Worm (Caenorhabditis elegans) whole organism, L1 larva: Measurements from ENCODE around the gene F42F12.3.

ENCODE experiments used
- C16A3.4 ChIP-seq: fragments of 150-350 bp; optimal IDR thresholded peaks from 2 replicates; lab custom pipeline; 2014; ENCODE audit warnings: missing biosample characterization, missing genetic modification characterization
- aha-1 ChIP-seq: fragments of 150-350 bp; optimal IDR thresholded peaks from 2 replicates; lab custom pipeline; 2014; ENCODE audit warnings: missing biosample characterization, missing genetic modification characterization
- alr-1 ChIP-seq: fragments of 200-800 bp; sonication (Bioruptor generic); optimal IDR thresholded peaks from 2 replicates; lab custom pipeline; 2018; ENCODE audit warnings: borderline replicate concordance, mild to moderate bottlenecking, missing genetic modification characterization, missing compliant biosample characterization
- ceh-88 ChIP-seq: fragments of 200-800 bp; sonication (Bioruptor generic); IDR thresholded peaks from 2 replicates; pipeline ENCODE4 v1.3.6; 2022; ENCODE audit warnings: missing genetic modification characterization, missing compliant biosample characterization
- dsc-1 ChIP-seq: sonication (generic microtip); optimal IDR thresholded peaks from 2 replicates; lab custom pipeline; 2016; ENCODE audit warnings: mild to moderate bottlenecking, missing genetic modification characterization, missing compliant biosample characterization
- elt-3 ChIP-seq, 6 experiments: fragments of 150-350 bp in 1 of 6; sonication (generic microtip); optimal IDR thresholded peaks; 2 replicates each; lab custom pipeline; 2017 to 2018; ENCODE audit warnings: missing biosample characterization in 6 of 6, missing genetic modification characterization in 6 of 6, inconsistent platforms in 1 of 6
- fkh-8 ChIP-seq: sonication (generic microtip); optimal IDR thresholded peaks from 2 replicates; lab custom pipeline; 2016; ENCODE audit warnings: mild to moderate bottlenecking, missing genetic modification characterization, missing compliant biosample characterization
- fos-1 ChIP-seq: fragments of 150-350 bp; optimal IDR thresholded peaks from 2 replicates; lab custom pipeline; 2014; ENCODE audit warnings: missing biosample characterization, missing genetic modification characterization
- grh-1 ChIP-seq: fragments of 200-800 bp; sonication (Bioruptor generic); IDR thresholded peaks from 2 replicates; pipeline ENCODE4 v1.3.6; 2022; ENCODE audit warnings: missing genetic modification reagents, missing genetic modification characterization, missing compliant biosample characterization
- hlh-17 ChIP-seq: fragments of 200-800 bp; sonication (Bioruptor generic); optimal IDR thresholded peaks from 2 replicates; lab custom pipeline; 2018; ENCODE audit warnings: missing genetic modification characterization, mild to moderate bottlenecking, missing compliant biosample characterization, moderate library complexity, borderline replicate concordance
- hpl-2 ChIP-seq: fragments of 150-350 bp; optimal IDR thresholded peaks from 2 replicates; lab custom pipeline; 2014; ENCODE audit warnings: missing biosample characterization, missing genetic modification reagents, missing genetic modification characterization
- irx-1 ChIP-seq: sonication (generic microtip); optimal IDR thresholded peaks from 2 replicates; lab custom pipeline; 2016; ENCODE audit warnings: missing genetic modification characterization, missing compliant biosample characterization
- lin-14 ChIP-seq: fragments of 200-800 bp; sonication (Bioruptor generic); optimal IDR thresholded peaks from 2 replicates; lab custom pipeline; 2018; ENCODE audit warnings: mild to moderate bottlenecking, missing genetic modification characterization, moderate library complexity, missing compliant biosample characterization
- lin-15B ChIP-seq: fragments of 150-350 bp; sonication (generic microtip); optimal IDR thresholded peaks from 3 replicates; lab custom pipeline; 2014; ENCODE audit warnings: missing biosample characterization, missing genetic modification characterization
- lsy-2 ChIP-seq, 2 experiments: fragments of 150-350 bp; optimal IDR thresholded peaks; 2 replicates each; lab custom pipeline; 2014; ENCODE audit warnings: missing biosample characterization in 2 of 2, missing genetic modification characterization in 2 of 2
- mdl-1 ChIP-seq, 2 experiments: fragments of 150-350 bp; optimal IDR thresholded peaks; 2 replicates each; lab custom pipeline; 2014 to 2017; ENCODE audit warnings: missing biosample characterization in 2 of 2, missing genetic modification characterization in 2 of 2, inconsistent platforms in 1 of 2
- nhr-11 ChIP-seq: fragments of 150-350 bp; optimal IDR thresholded peaks from 2 replicates; lab custom pipeline; 2014; ENCODE audit warnings: missing biosample characterization, missing genetic modification characterization
- nhr-28 ChIP-seq: fragments of 150-350 bp; optimal IDR thresholded peaks from 2 replicates; lab custom pipeline; 2014; ENCODE audit warnings: missing biosample characterization, missing genetic modification characterization
- nhr-47 ChIP-seq: sonication (generic microtip); optimal IDR thresholded peaks from 2 replicates; lab custom pipeline; 2016; ENCODE audit warnings: mild to moderate bottlenecking, missing genetic modification characterization, moderate library complexity, missing compliant biosample characterization
- nhr-77 ChIP-seq: fragments of 150-350 bp; optimal IDR thresholded peaks from 2 replicates; lab custom pipeline; 2014; ENCODE audit warnings: missing biosample characterization, missing genetic modification characterization
- nhr-84 ChIP-seq: sonication (generic microtip); optimal IDR thresholded peaks from 2 replicates; lab custom pipeline; 2017; ENCODE audit warnings: missing biosample characterization, missing genetic modification characterization
- nhr-85 ChIP-seq: sonication (generic microtip); peaks from one replicate; lab custom pipeline; 2016; ENCODE audit warnings: missing genetic modification characterization, inconsistent platforms, missing compliant biosample characterization
- pag-3 ChIP-seq: sonication (generic microtip); optimal IDR thresholded peaks from 2 replicates; lab custom pipeline; 2017; ENCODE audit warnings: missing genetic modification characterization, mild to moderate bottlenecking, missing compliant biosample characterization, antibody characterized with exemption, borderline replicate concordance; ENCODE audit not compliant: insufficient read depth
- rnt-1 ChIP-seq: sonication (generic microtip); optimal IDR thresholded peaks from 2 replicates; lab custom pipeline; 2016; ENCODE audit warnings: mild to moderate bottlenecking, missing genetic modification characterization, moderate library complexity, missing compliant biosample characterization
- skn-1 ChIP-seq: fragments of 150-350 bp; optimal IDR thresholded peaks from 2 replicates; lab custom pipeline; 2014; ENCODE audit warnings: missing biosample characterization, missing genetic modification characterization
- snu-23 ChIP-seq: sonication (generic microtip); optimal IDR thresholded peaks from 2 replicates; lab custom pipeline; 2016; ENCODE audit warnings: missing genetic modification characterization, missing compliant biosample characterization
- sup-37 ChIP-seq: fragments of 200-800 bp; sonication (Bioruptor generic); optimal IDR thresholded peaks from 2 replicates; lab custom pipeline; 2018; ENCODE audit warnings: mild to moderate bottlenecking, missing genetic modification characterization, missing compliant biosample characterization
- swsn-7 ChIP-seq: sonication (generic microtip); optimal IDR thresholded peaks from 2 replicates; lab custom pipeline; 2016; ENCODE audit warnings: missing genetic modification characterization, missing compliant biosample characterization
- tbx-2 ChIP-seq: sonication (generic microtip); optimal IDR thresholded peaks from 2 replicates; lab custom pipeline; 2016; ENCODE audit warnings: missing genetic modification characterization, missing compliant biosample characterization
- unc-130 ChIP-seq: fragments of 150-350 bp; optimal IDR thresholded peaks from 2 replicates; lab custom pipeline; 2017; ENCODE audit warnings: missing biosample characterization, missing genetic modification characterization, inconsistent platforms
- unc-62 ChIP-seq: fragments of 150-350 bp; optimal IDR thresholded peaks from 2 replicates; lab custom pipeline; 2014; ENCODE audit warnings: missing biosample characterization, missing genetic modification reagents, missing genetic modification characterization
- unc-98 ChIP-seq: fragments of 200-800 bp; sonication (Bioruptor generic); IDR thresholded peaks from 2 replicates; pipeline ENCODE4 v1.3.6; 2022; ENCODE audit warnings: missing genetic modification characterization, missing compliant biosample characterization
- vab-15 ChIP-seq: sonication (generic microtip); optimal IDR thresholded peaks from 2 replicates; lab custom pipeline; 2017; ENCODE audit warnings: missing genotype, mild to moderate bottlenecking, missing genetic modification characterization, missing compliant biosample characterization
- xbp-1 ChIP-seq: sonication (generic microtip); optimal IDR thresholded peaks from 2 replicates; lab custom pipeline; 2016; ENCODE audit warnings: missing genetic modification characterization, missing compliant biosample characterization
- zag-1 ChIP-seq: fragments of 150-350 bp; optimal IDR thresholded peaks from 2 replicates; lab custom pipeline; 2014; ENCODE audit warnings: missing biosample characterization, missing genetic modification characterization
- zip-4 ChIP-seq: fragments of 200-800 bp; sonication (Bioruptor generic); optimal IDR thresholded peaks from 2 replicates; lab custom pipeline; 2018; ENCODE audit warnings: mild to moderate bottlenecking, missing genetic modification characterization, moderate library complexity, missing compliant biosample characterization
- ztf-11 ChIP-seq, 2 experiments: sonication (generic microtip); optimal IDR thresholded peaks; 2 replicates each; lab custom pipeline; 2016 to 2017; ENCODE audit warnings: missing genetic modification characterization in 2 of 2, missing biosample characterization in 1 of 2, missing compliant biosample characterization in 1 of 2
- ztf-4 ChIP-seq: fragments of 150-350 bp; optimal IDR thresholded peaks from 2 replicates; lab custom pipeline; 2014; ENCODE audit warnings: missing biosample characterization, missing genetic modification characterization

The F42F12.3 gene

ce11 chrX:12375783-12376182 is 25.4 kb downstream of the F42F12.3 start:
- TF ChIP-seq nhr-28: no peak
- TF ChIP-seq nhr-85 (tag; lab: Kevin White, UChicago): no peak
- TF ChIP-seq zip-4 (GFP tag; lab: Kevin White, UChicago): no peak
- no peak for TF ChIP-seq sup-37
- no peak for TF ChIP-seq hlh-17 (GFP tag; lab: Kevin White, UChicago)
- TF ChIP-seq vab-15 (tag; lab: Kevin White, UChicago): no peak
- no peak for TF ChIP-seq swsn-7 (tag; lab: Kevin White, UChicago)
- no peak for TF ChIP-seq skn-1 (tag; lab: Kevin White, UChicago)
- TF ChIP-seq hpl-2 (GFP tag; lab: Kevin White, UChicago): no peak
- no peak for TF ChIP-seq zag-1
- TF ChIP-seq irx-1 (tag; lab: Kevin White, UChicago): no peak
- no peak for TF ChIP-seq dsc-1 (tag; lab: Kevin White, UChicago)
- TF ChIP-seq nhr-11 (tag; lab: Kevin White, UChicago): no peak
- no peak for TF ChIP-seq grh-1 (GFP tag; lab: Robert Waterston, UW)
- no peak for TF ChIP-seq rnt-1
- no peak for TF ChIP-seq fos-1 (tag; lab: Kevin White, UChicago)
- no peak for TF ChIP-seq unc-98 (GFP tag; lab: Robert Waterston, UW)
- TF ChIP-seq ztf-4 (tag; lab: Kevin White, UChicago): no peak
- no peak for TF ChIP-seq ztf-11 (tag; optimal IDR thresholded peaks at IDR 0.05; lab: Kevin White, UChicago)

- TF ChIP-seq C16A3.4 (tag; lab: Kevin White, UChicago): no peak
- TF ChIP-seq lsy-2 (tag; optimal IDR thresholded peaks at IDR 0.05; lab: Kevin White, UChicago): no peak
These were observed 27.9 kb downstream of the F42F12.3 start, which contains the start of gene glb-13 for ce11 chrX:12378293-12378692. Gene glb-13 (minus strand): TSS chrX:12378393.

ce11 chrX:12391380-12391779 is 41.0 kb downstream of the F42F12.3 start, which contains the start of gene nekl-3:
Gene nekl-3 (minus strand): TSS chrX:12391480.
- TF ChIP-seq tbx-2 (tag; lab: Kevin White, UChicago) (no peak), vab-15 (tag; lab: Kevin White, UChicago) (no peak), lin-14 (GFP tag; lab: Kevin White, UChicago) (no peak), pag-3 (tag; lab: Kevin White, UChicago) (no peak), dsc-1 (tag; lab: Kevin White, UChicago) (no peak), elt-3 (tag; optimal IDR thresholded peaks at IDR 0.05; lab: Kevin White, UChicago) (no peak), unc-130 (no peak), lsy-2 (tag; optimal IDR thresholded peaks at IDR 0.05; lab: Kevin White, UChicago) (no peak), mdl-1 (tag; optimal IDR thresholded peaks at IDR 0.05; lab: Kevin White, UChicago) (no peak), aha-1 (tag; lab: Kevin White, UChicago) (no peak), lin-15B (tag; lab: Kevin White, UChicago) (no peak), ceh-88 (GFP tag; lab: Robert Waterston, UW) (no peak), nhr-84 (tag; lab: Kevin White, UChicago) (no peak), unc-62 (GFP tag; lab: Kevin White, UChicago) (no peak), xbp-1 (tag; lab: Kevin White, UChicago) (no peak), snu-23 (GFP tag; lab: Kevin White, UChicago) (no peak), nhr-77 (tag; lab: Kevin White, UChicago) (no peak), fkh-8 (tag; lab: Kevin White, UChicago) (no peak), nhr-47 (tag; lab: Kevin White, UChicago) (no peak), alr-1 (tag; lab: Kevin White, UChicago) (no peak)
- TF ChIP-seq, all 84 proteins: peak for 0
